Worm (Caenorhabditis elegans): Measurements from ENCODE around the gene R02D3.8.

DNA sequence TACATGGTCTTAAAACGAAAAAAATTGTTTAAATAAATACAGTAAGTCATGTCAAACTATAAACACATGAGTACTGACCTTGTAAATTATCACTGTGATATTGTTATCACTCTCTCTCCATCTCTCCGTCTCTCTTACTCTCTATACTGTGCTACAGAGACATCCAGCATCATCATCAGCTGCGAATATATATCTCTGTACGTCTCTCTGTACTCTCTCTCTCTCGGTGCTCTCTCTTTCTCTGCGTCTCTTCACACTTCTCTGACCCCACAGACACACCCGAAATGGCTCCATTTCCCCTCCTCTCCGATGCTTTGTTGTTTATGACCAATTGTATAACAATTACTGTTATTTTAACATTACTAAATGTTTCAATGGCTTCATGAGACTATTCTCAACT, 46.4 kb downstream of the R02D3.8 start:
- no peak for TF ChIP-seq dve-1 (tag; optimal IDR thresholded peaks at IDR 0.05)
- TF ChIP-seq lin-11 (tag; optimal IDR thresholded peaks at IDR 0.05) = no peak
- no peak for TF ChIP-seq mec-3 (tag; optimal IDR thresholded peaks at IDR 0.05; ENCODE audit: borderline replicate concordance)
- TF ChIP-seq ceh-48 (tag; optimal IDR thresholded peaks at IDR 0.05) = no peak
- no peak for TF ChIP-seq ceh-2 (tag; optimal IDR thresholded peaks at IDR 0.05)
- no peak for TF ChIP-seq hlh-30 (tag; optimal IDR thresholded peaks at IDR 0.05; ENCODE audit: insufficient read depth)
- no peak for TF ChIP-seq C38D4.7 (GFP tag; optimal IDR thresholded peaks at IDR 0.05)

All from whole organism, late embryonic.